Worm (Caenorhabditis elegans) whole organism, L4/young adult: ENCODE measurements around the gene mcm-3.

Experiments used
- W03F9.2 ChIP-seq: fragments of 150-350 bp; optimal IDR thresholded peaks from 2 replicates; lab custom pipeline; 2014; ENCODE audit warnings: missing biosample characterization, missing genetic modification characterization
- dao-5 ChIP-seq: sonication (generic microtip); optimal IDR thresholded peaks from 2 replicates; lab custom pipeline; 2016; ENCODE audit warnings: missing genotype, missing genetic modification characterization, moderate library complexity, missing compliant biosample characterization
- him-1 ChIP-seq: sonication (generic microtip); optimal IDR thresholded peaks from 2 replicates; lab custom pipeline; 2016; ENCODE audit warnings: missing genotype, missing genetic modification reagents, missing genetic modification characterization, missing compliant biosample characterization

mcm-3 gene

ce11 chrV:15074907-15075306, 15.5 kb upstream of the mcm-3 start:
- TF ChIP-seq him-1 (tag; lab: Kevin White, UChicago) = peak; percentile 3
- TF ChIP-seq dao-5 (tag; lab: Kevin White, UChicago) = no peak
- TF ChIP-seq W03F9.2 (tag; lab: Kevin White, UChicago) = no peak

ce11 chrV:15072738-15073137, 13.3 kb upstream of the mcm-3 start:
- TF ChIP-seq dao-5 (tag; lab: Kevin White, UChicago) = no peak

ce11 chrV:15071015-15071810, 11.8 kb upstream of the mcm-3 start, which contains the start of gene unc-76:
Gene unc-76, plus strand, starts transcription at chrV:15071760.
- TF ChIP-seq him-1 (tag; lab: Kevin White, UChicago) (peak; percentile 68), dao-5 (tag; lab: Kevin White, UChicago) (no peak)

- TF ChIP-seq dao-5 (tag; lab: Kevin White, UChicago) = no peak
- no peak for TF ChIP-seq W03F9.2 (tag; lab: Kevin White, UChicago)
- TF ChIP-seq him-1 (tag; lab: Kevin White, UChicago) = no peak
These were observed 10.1 kb upstream of the mcm-3 start for ce11 chrV:15069435-15069985.

ce11 chrV:15068378-15068777, 9.0 kb upstream of the mcm-3 start, which contains the start of gene dnj-3:
Gene dnj-3, plus strand, starts transcription at chrV:15068678.
- TF ChIP-seq W03F9.2 (tag; lab: Kevin White, UChicago) (no peak), him-1 (tag; lab: Kevin White, UChicago) (no peak), dao-5 (tag; lab: Kevin White, UChicago) (no peak)

ce11 chrV:15067165-15067564, 7.8 kb upstream of the mcm-3 start, which contains the start of gene C25D7.10:
Gene C25D7.10, plus strand, starts transcription at chrV:15067465.
- TF ChIP-seq W03F9.2 (tag; lab: Kevin White, UChicago) (no peak), him-1 (tag; lab: Kevin White, UChicago) (no peak), dao-5 (tag; lab: Kevin White, UChicago) (no peak)

- TF ChIP-seq W03F9.2 (tag; lab: Kevin White, UChicago) = no peak
These were observed 6.5 kb upstream of the mcm-3 start, which contains the start of gene otub-1 for ce11 chrV:15065837-15066348. Gene otub-1, plus strand, starts transcription at chrV:15066298.

- TF ChIP-seq dao-5 (tag; lab: Kevin White, UChicago) = no peak
- TF ChIP-seq him-1 (tag; lab: Kevin White, UChicago) = no peak
- no peak for TF ChIP-seq W03F9.2 (tag; lab: Kevin White, UChicago)
These were observed 5.8 kb upstream of the mcm-3 start, which contains the start of gene C25D7.9 for ce11 chrV:15065068-15065744. Gene C25D7.9, plus strand, starts transcription at chrV:15065135.

ce11 chrV:15063987-15064386, 4.6 kb upstream of the mcm-3 start, which contains the start of gene rap-2:
Gene rap-2, minus strand, starts transcription at chrV:15064087.
- TF ChIP-seq dao-5 (tag; lab: Kevin White, UChicago) (no peak), him-1 (tag; lab: Kevin White, UChicago) (no peak), W03F9.2 (tag; lab: Kevin White, UChicago) (no peak)

- TF ChIP-seq W03F9.2 (tag; lab: Kevin White, UChicago) = no peak
- TF ChIP-seq dao-5 (tag; lab: Kevin White, UChicago) = no peak
- TF ChIP-seq him-1 (tag; lab: Kevin White, UChicago) = no peak
These were observed 1.2 kb upstream of the mcm-3 start for ce11 chrV:15060595-15060994.

- TF ChIP-seq dao-5 (tag; lab: Kevin White, UChicago) = no peak
- no peak for TF ChIP-seq W03F9.2 (tag; lab: Kevin White, UChicago)
- no peak for TF ChIP-seq him-1 (tag; lab: Kevin White, UChicago)
These were observed 434 bp downstream of the mcm-3 start for ce11 chrV:15058965-15059364.

- TF ChIP-seq W03F9.2 (tag; lab: Kevin White, UChicago) (no peak), him-1 (tag; lab: Kevin White, UChicago) (no peak), dao-5 (tag; lab: Kevin White, UChicago) (no peak)
These were observed 976 bp downstream of the mcm-3 start for ce11 chrV:15058423-15058822.

ce11 chrV:15057724-15058123, 1.7 kb downstream of the mcm-3 start:
- no peak for TF ChIP-seq him-1 (tag; lab: Kevin White, UChicago)
- no peak for TF ChIP-seq dao-5 (tag; lab: Kevin White, UChicago)
- TF ChIP-seq W03F9.2 (tag; lab: Kevin White, UChicago) = no peak
